Fruit fly (Drosophila melanogaster) whole organism, embryonic: ENCODE data around the gene CG11030.

Source experiments
- Aef1 ChIP-seq: fragments of 200-800 bp; sonication (Bioruptor generic); IDR thresholded peaks from 3 replicates; pipeline ENCODE4 v1.3.6; 2022; ENCODE audit warnings: missing biosample characterization, missing genetic modification characterization
- Blimp-1 ChIP-seq: fragments of 200-800 bp; sonication (Bioruptor generic); optimal IDR thresholded peaks from 3 replicates; lab custom pipeline; 2018; ENCODE audit warnings: missing biosample characterization, missing genetic modification characterization, mild to moderate bottlenecking, moderate library complexity, missing genetic modification reagents
- CG10267 ChIP-seq: fragments of 200-800 bp; sonication (Bioruptor generic); optimal IDR thresholded peaks from 2 replicates; lab custom pipeline; 2018; ENCODE audit warnings: missing biosample characterization, mild to moderate bottlenecking, missing genetic modification characterization, moderate library complexity
- CG10366 ChIP-seq: fragments of 200-800 bp; sonication (Bioruptor generic); IDR thresholded peaks from 2 replicates; pipeline ENCODE4 v1.3.6; 2022; ENCODE audit warnings: missing biosample characterization, missing genetic modification characterization
- CG11093 ChIP-seq: fragments of 200-800 bp; sonication (Bioruptor generic); IDR thresholded peaks from 3 replicates; pipeline ENCODE4 v1.3.6; 2022; ENCODE audit warnings: missing biosample characterization, missing genetic modification characterization
- CG11456 ChIP-seq: fragments of 200-800 bp; sonication (Bioruptor generic); IDR thresholded peaks from 3 replicates; pipeline ENCODE4 v1.3.6; 2022; ENCODE audit warnings: missing biosample characterization, missing genetic modification characterization
- CG12299 ChIP-seq: fragments of 200-800 bp; sonication (Bioruptor generic); optimal IDR thresholded peaks from 2 replicates; lab custom pipeline; 2018; ENCODE audit warnings: missing biosample characterization, mild to moderate bottlenecking, missing genetic modification characterization
- CG2678 ChIP-seq: fragments of 200-800 bp; sonication (Bioruptor generic); optimal IDR thresholded peaks from 3 replicates; lab custom pipeline; 2019; ENCODE audit warnings: missing biosample characterization, mild to moderate bottlenecking, missing genetic modification characterization, moderate library complexity
- CG31441 ChIP-seq: fragments of 200-800 bp; sonication (Bioruptor generic); IDR thresholded peaks from 2 replicates; pipeline ENCODE4 v1.3.6; 2022; ENCODE audit warnings: missing biosample characterization, missing genetic modification characterization
- CG32767 ChIP-seq: fragments of 200-800 bp; sonication (Bioruptor generic); IDR thresholded peaks from 2 replicates; pipeline ENCODE4 v1.3.6; 2022; ENCODE audit warnings: missing biosample characterization, missing genetic modification characterization
- CG32772 ChIP-seq: fragments of 200-800 bp; sonication (Bioruptor generic); IDR thresholded peaks from 2 replicates; pipeline ENCODE4 v1.3.6; 2022; ENCODE audit warnings: missing biosample characterization, missing genetic modification characterization
- CG33213 ChIP-seq: fragments of 200-800 bp; sonication (Bioruptor generic); optimal IDR thresholded peaks from 3 replicates; lab custom pipeline; 2016; ENCODE audit warnings: missing biosample characterization, missing genetic modification characterization
- CG3407 ChIP-seq: fragments of 200-800 bp; sonication (Bioruptor generic); optimal IDR thresholded peaks from 2 replicates; lab custom pipeline; 2018; ENCODE audit warnings: missing biosample characterization, mild to moderate bottlenecking, missing genetic modification characterization
- CG6689 ChIP-seq: fragments of 200-800 bp; sonication (Bioruptor generic); IDR thresholded peaks from 2 replicates; pipeline ENCODE4 v1.3.6; 2022; ENCODE audit warnings: missing biosample characterization, missing genetic modification characterization
- CG7839 ChIP-seq: fragments of 200-800 bp; sonication (Bioruptor generic); optimal IDR thresholded peaks from 3 replicates; lab custom pipeline; 2018; ENCODE audit warnings: missing biosample characterization, mild to moderate bottlenecking, missing genetic modification characterization, moderate library complexity
- CG9609 ChIP-seq: fragments of 200-800 bp; sonication (Bioruptor generic); optimal IDR thresholded peaks from 3 replicates; lab custom pipeline; 2016; ENCODE audit warnings: missing biosample characterization, missing genetic modification characterization
- CG9797 ChIP-seq: fragments of 200-800 bp; sonication (Bioruptor generic); optimal IDR thresholded peaks from 3 replicates; lab custom pipeline; 2018; ENCODE audit warnings: missing biosample characterization, mild to moderate bottlenecking, missing genetic modification characterization
- Dfd ChIP-seq, 2 experiments: fragments of >200 bp; optimal IDR thresholded peaks; 2 replicates each; lab custom pipeline; 2017; ENCODE audit warnings: missing biosample characterization in 2 of 2, missing genetic modification characterization in 2 of 2
- Dp ChIP-seq: fragments of 200-800 bp; sonication (Bioruptor generic); optimal IDR thresholded peaks from 2 replicates; lab custom pipeline; 2018; ENCODE audit warnings: missing biosample characterization, mild to moderate bottlenecking, missing genetic modification characterization, moderate library complexity
- Ets97D ChIP-seq: fragments of 200-800 bp; sonication (Bioruptor generic); optimal IDR thresholded peaks from 3 replicates; lab custom pipeline; 2016; ENCODE audit warnings: missing biosample characterization, missing genetic modification characterization
- Gug ChIP-seq: fragments of 200-800 bp; sonication (Bioruptor generic); IDR thresholded peaks from 4 replicates; pipeline ENCODE4 v1.3.6; 2022; ENCODE audit warnings: missing biosample characterization, missing genetic modification characterization
- HLHmδ ChIP-seq: fragments of 200-800 bp; sonication (Bioruptor generic); optimal IDR thresholded peaks from 2 replicates; lab custom pipeline; 2018; ENCODE audit warnings: missing biosample characterization, mild to moderate bottlenecking, missing genetic modification characterization, moderate library complexity
- NfI ChIP-seq: fragments of 200-800 bp; sonication (Bioruptor generic); optimal IDR thresholded peaks from 3 replicates; lab custom pipeline; 2018; ENCODE audit warnings: missing biosample characterization, mild to moderate bottlenecking, missing genetic modification characterization, moderate library complexity
- PHDP ChIP-seq: fragments of 200-800 bp; sonication (Bioruptor generic); optimal IDR thresholded peaks from 3 replicates; lab custom pipeline; 2018; ENCODE audit warnings: missing biosample characterization, mild to moderate bottlenecking, missing genetic modification characterization, moderate library complexity
- Scr ChIP-seq: fragments of 200-800 bp; sonication (Bioruptor generic); IDR thresholded peaks from 2 replicates; pipeline ENCODE4 v1.3.6; 2022; ENCODE audit warnings: missing biosample characterization, missing genetic modification characterization; ENCODE audit not compliant: partially characterized antibody
- Sox102F ChIP-seq: fragments of 200-800 bp; sonication (Bioruptor generic); optimal IDR thresholded peaks from 2 replicates; lab custom pipeline; 2018; ENCODE audit warnings: missing biosample characterization, mild to moderate bottlenecking, missing genetic modification characterization, moderate library complexity
- ac ChIP-seq: fragments of 200-800 bp; sonication (Bioruptor generic); optimal IDR thresholded peaks from 3 replicates; lab custom pipeline; 2017; ENCODE audit warnings: missing biosample characterization, mild to moderate bottlenecking, missing genetic modification characterization
- bab2 ChIP-seq: fragments of 200-800 bp; sonication (Bioruptor generic); optimal IDR thresholded peaks from 2 replicates; lab custom pipeline; 2016; ENCODE audit warnings: missing biosample characterization, missing genetic modification characterization
- bcd ChIP-seq: fragments of 200-800 bp; sonication (Bioruptor generic); optimal IDR thresholded peaks from 2 replicates; lab custom pipeline; 2017; ENCODE audit warnings: missing biosample characterization, mild to moderate bottlenecking, missing genetic modification characterization
- caup ChIP-seq: fragments of 200-800 bp; sonication (Bioruptor generic); optimal IDR thresholded peaks from 3 replicates; lab custom pipeline; 2017; ENCODE audit warnings: missing biosample characterization, mild to moderate bottlenecking, missing genetic modification characterization, moderate library complexity; ENCODE audit not compliant: severe bottlenecking
- cg ChIP-seq: fragments of 200-800 bp; sonication (Bioruptor generic); optimal IDR thresholded peaks from 3 replicates; lab custom pipeline; 2019; ENCODE audit warnings: missing biosample characterization, mild to moderate bottlenecking, missing genetic modification characterization, moderate library complexity
- crol ChIP-seq: fragments of 200-800 bp; sonication (Bioruptor generic); IDR thresholded peaks from 2 replicates; pipeline ENCODE4 v1.3.6; 2022; ENCODE audit warnings: missing biosample characterization, missing genetic modification characterization
- crp ChIP-seq, 2 experiments: fragments of 200-800 bp; sonication (Bioruptor generic); optimal IDR thresholded peaks; 2 replicates in 1 of 2; 3 replicates in 1 of 2; lab custom pipeline; 2017; ENCODE audit warnings: missing biosample characterization in 2 of 2, missing genetic modification characterization in 2 of 2, mild to moderate bottlenecking in 1 of 2, moderate library complexity in 1 of 2
- gce ChIP-seq: fragments of 200-800 bp; sonication (Bioruptor generic); IDR thresholded peaks from 3 replicates; pipeline ENCODE4 v1.3.6; 2022; ENCODE audit warnings: missing biosample characterization, missing genetic modification characterization
- grau ChIP-seq: fragments of 200-800 bp; optimal IDR thresholded peaks from 3 replicates; lab custom pipeline; 2019; ENCODE audit warnings: missing biosample characterization, mild to moderate bottlenecking, missing genetic modification characterization, moderate library complexity
- gt ChIP-seq: fragments of 200-800 bp; sonication (Bioruptor generic); IDR thresholded peaks from 2 replicates; pipeline ENCODE4 v1.3.6; 2022; ENCODE audit warnings: missing biosample characterization, missing genetic modification characterization
- insv ChIP-seq, 2 experiments: fragments of 200-800 bp; sonication (Bioruptor generic); optimal IDR thresholded peaks; 3 replicates each; lab custom pipeline; 2016 to 2018; ENCODE audit warnings: missing biosample characterization in 2 of 2, missing genetic modification characterization in 2 of 2
- klu ChIP-seq: fragments of 200-800 bp; sonication (Bioruptor generic); IDR thresholded peaks from 2 replicates; pipeline ENCODE4 v1.3.6; 2022; ENCODE audit warnings: missing biosample characterization, missing genetic modification characterization
- lov ChIP-seq, 2 experiments: fragments of 200-800 bp in 1 of 2; fragments of >200 bp in 1 of 2; sonication (Bioruptor generic) in 1 of 2; IDR thresholded peaks in 1 of 2; optimal IDR thresholded peaks in 1 of 2; 2 replicates in 1 of 2; 3 replicates in 1 of 2; pipeline versions ENCODE4 v1.3.6 to Lab custom; 2017 to 2022; ENCODE audit warnings: missing biosample characterization in 1 of 2, missing genetic modification characterization in 1 of 2
- luna ChIP-seq: fragments of 200-800 bp; sonication (Bioruptor generic); optimal IDR thresholded peaks from 2 replicates; lab custom pipeline; 2016; ENCODE audit warnings: missing biosample characterization, missing genetic modification characterization
- nmo ChIP-seq: fragments of 200-800 bp; sonication (Bioruptor generic); optimal IDR thresholded peaks from 2 replicates; lab custom pipeline; 2018; ENCODE audit warnings: missing biosample characterization, mild to moderate bottlenecking, missing genetic modification characterization, moderate library complexity
- sens ChIP-seq: fragments of 200-800 bp; sonication (Bioruptor generic); peaks from one replicate; lab custom pipeline; 2016; ENCODE audit warnings: missing biosample characterization, missing genetic modification characterization
- seq ChIP-seq: fragments of 200-800 bp; sonication (Bioruptor generic); IDR thresholded peaks from 2 replicates; pipeline ENCODE4 v1.3.6; 2022; ENCODE audit warnings: missing biosample characterization, missing genetic modification characterization
- shn ChIP-seq: fragments of 200-800 bp; sonication (Bioruptor generic); optimal IDR thresholded peaks from 3 replicates; lab custom pipeline; 2016; ENCODE audit warnings: missing biosample characterization, missing genetic modification characterization
- stc ChIP-seq: fragments of 200-800 bp; sonication (Bioruptor generic); IDR thresholded peaks from 2 replicates; pipeline ENCODE4 v1.3.6; 2022; ENCODE audit warnings: missing biosample characterization, missing genetic modification characterization
- unc-4 ChIP-seq: fragments of 200-800 bp; sonication (Bioruptor generic); IDR thresholded peaks from 2 replicates; pipeline ENCODE4 v1.3.6; 2022; ENCODE audit warnings: missing biosample characterization, missing genetic modification characterization; ENCODE audit not compliant: partially characterized antibody
- zfh1 ChIP-seq: fragments of 200-800 bp; sonication (Bioruptor generic); IDR thresholded peaks from 3 replicates; pipeline ENCODE4 v1.3.6; 2022; ENCODE audit warnings: missing biosample characterization, missing genetic modification characterization

CG11030 gene

DNA sequence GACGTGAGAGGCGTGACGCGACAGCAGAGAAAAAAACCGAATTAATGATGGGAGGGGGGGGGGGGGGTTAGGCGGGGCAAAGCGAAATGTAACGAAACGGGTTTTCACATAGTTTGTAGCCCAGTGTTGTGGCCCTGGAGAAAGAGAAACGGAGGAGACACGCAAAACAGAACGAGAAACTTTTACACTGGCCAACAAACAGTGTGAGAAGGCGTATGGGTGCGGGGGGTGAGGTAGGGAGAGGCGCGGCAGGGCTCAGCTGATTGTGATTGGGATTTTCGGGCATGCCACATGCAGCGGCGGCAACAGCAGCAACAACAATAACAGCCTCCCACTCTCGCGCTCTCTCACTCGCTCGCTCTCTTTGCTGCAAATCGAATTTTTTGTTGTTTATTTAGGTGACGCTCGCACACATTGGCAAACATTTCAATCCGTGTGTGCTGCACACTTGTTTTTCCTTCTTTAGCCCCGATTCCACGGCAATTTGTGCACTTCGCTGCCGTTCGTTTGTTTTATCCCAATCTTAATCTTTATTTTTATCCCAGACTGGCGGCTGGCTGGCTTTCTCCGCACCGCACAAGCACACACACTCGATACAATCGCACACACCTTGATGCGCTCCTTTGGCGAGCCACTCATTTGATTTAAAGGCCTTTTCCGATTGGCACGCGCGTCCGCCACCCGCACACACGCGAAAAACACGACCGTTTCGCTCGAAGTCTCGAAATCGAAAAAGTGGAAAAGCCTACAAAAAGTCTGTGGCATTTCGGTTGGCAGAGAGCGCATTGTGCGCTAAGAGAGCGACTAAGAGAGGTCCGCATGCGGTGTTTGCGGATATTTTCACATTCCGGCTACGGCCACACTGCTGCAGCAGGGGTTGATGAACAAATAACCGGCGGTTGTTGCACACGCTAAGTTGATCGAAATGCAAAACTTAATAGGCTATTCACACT is 75.3 kb downstream of the CG11030 start, which contains the start of gene CG9171 (continued):
- TF ChIP-seq CG32772 (GFP tag; lab: Robert Waterston, UW) (peak; percentile 57; the same call in 1 of the 2 replicates), Scr (peak; percentile 32; the same call in 1 of the 2 replicates), stc (peak; percentile 34), zfh1 (GFP tag; lab: Robert Waterston, UW) (peak; percentile 49; the same call in 1 of the 3 replicates), CG6689 (GFP tag; lab: Robert Waterston, UW) (no peak), Sox102F (peak; percentile 24), CG32767 (no peak), grau (peak; percentile 36), seq (GFP tag; lab: Robert Waterston, UW) (no peak; the same call in 1 of the 2 replicates), Dfd (GFP tag; optimal IDR thresholded peaks at IDR 0.05; lab: Kevin White, UChicago) (peak in 1 of 2 experiments; percentile 26), CG9797 (GFP tag; lab: Kevin White, UChicago) (peak; percentile 97), NfI (GFP tag; lab: Kevin White, UChicago) (peak; percentile 0), gt (GFP tag; lab: Robert Waterston, UW) (no peak), klu (GFP tag; lab: Robert Waterston, UW) (peak; percentile 17; the same call in 1 of the 2 replicates), CG11093 (GFP tag; lab: Robert Waterston, UW) (no peak), Blimp-1 (GFP tag; lab: Kevin White, UChicago) (no peak), CG7839 (tag; lab: Kevin White, UChicago) (peak; percentile 44), cg (peak; percentile 65), ac (no peak), crp (GFP tag; optimal IDR thresholded peaks at IDR 0.05; lab: Kevin White, UChicago) (peak in 1 of 2 experiments; percentile 78), lov (optimal IDR thresholded peaks at IDR 0.05; lab: Kevin White, UChicago) (no peak), lov (GFP tag; IDR thresholded peaks at IDR 0.05; lab: Robert Waterston, UW) (no peak), Gug (GFP tag; lab: Robert Waterston, UW) (peak; percentile 4; the same call in 1 of the 4 replicates), bab2 (GFP tag; lab: Kevin White, UChicago) (peak; percentile 8), insv (GFP tag; optimal IDR thresholded peaks at IDR 0.05; lab: Kevin White, UChicago) (peak; percentile 77 to 96), CG10267 (tag; lab: Kevin White, UChicago) (peak; percentile 73), CG12299 (tag; lab: Kevin White, UChicago) (peak; percentile 29), CG33213 (GFP tag; lab: Kevin White, UChicago) (peak; percentile 73), caup (GFP tag; lab: Kevin White, UChicago) (peak; percentile 13), CG9609 (no peak), Aef1 (GFP tag; lab: Robert Waterston, UW) (peak; percentile 39; the same call in 2 of the 3 replicates), crol (GFP tag; lab: Robert Waterston, UW) (peak; percentile 99), nmo (GFP tag; lab: Kevin White, UChicago) (peak; percentile 56), bcd (GFP tag; lab: Kevin White, UChicago) (peak; percentile 47), Ets97D (GFP tag; lab: Kevin White, UChicago) (peak; percentile 80), gce (GFP tag; lab: Robert Waterston, UW) (peak; percentile 38; the same call in 1 of the 3 replicates), shn (GFP tag; lab: Kevin White, UChicago) (no peak), PHDP (no peak), CG10366 (GFP tag; lab: Robert Waterston, UW) (0 out of 2 replicates have a peak, but pooled peaks have one; percentile 7), luna (GFP tag; lab: Kevin White, UChicago) (no peak), CG11456 (peak; percentile 49; the same call in 1 of the 3 replicates), sens (peak; percentile 76), CG31441 (GFP tag; lab: Robert Waterston, UW) (peak; percentile 51; the same call in 1 of the 2 replicates), CG2678 (peak; percentile 33), unc-4 (GFP tag; lab: Robert Waterston, UW) (0 out of 2 replicates have a peak, but pooled peaks have one; percentile 36), Dp (GFP tag; lab: Kevin White, UChicago) (peak; percentile 59), CG3407 (GFP tag; lab: Kevin White, UChicago) (no peak), HLHmδ (GFP tag; lab: Kevin White, UChicago) (peak; percentile 74)
